Fruit fly (Drosophila melanogaster): Measurements from ENCODE around the gene CG6282.

CG6282 gene

dm6 chr3L:8584086-8584485 lies 20.4 kb upstream of the CG6282 start (continued):
- TF ChIP-seq sima (GFP tag; optimal IDR thresholded peaks at IDR 0.05) (no peak), aop (GFP tag; IDR thresholded peaks at IDR 0.05) (no peak), CG2120 (GFP tag; optimal IDR thresholded peaks at IDR 0.05) (peak; percentile 22), zf30C (GFP tag; optimal IDR thresholded peaks at IDR 0.05) (no peak), Nf-YB (GFP tag; optimal IDR thresholded peaks at IDR 0.05) (no peak), tx (GFP tag; optimal IDR thresholded peaks at IDR 0.05) (no peak), Hand (GFP tag; optimal IDR thresholded peaks at IDR 0.05) (peak; percentile 21), Neu2 (GFP tag; optimal IDR thresholded peaks at IDR 0.05; ENCODE audit: borderline replicate concordance) (no peak), CG1233 (GFP tag; optimal IDR thresholded peaks at IDR 0.05) (no peak), Scr (GFP tag; IDR thresholded peaks at IDR 0.05; ENCODE audit: partially characterized antibody) (no peak), tio (GFP tag; optimal IDR thresholded peaks at IDR 0.05) (peak; percentile 45), fu2 (GFP tag; optimal IDR thresholded peaks at IDR 0.05) (no peak), CG8089 (GFP tag; optimal IDR thresholded peaks at IDR 0.05) (no peak), sug (tag; optimal IDR thresholded peaks at IDR 0.05) (no peak), hth (optimal IDR thresholded peaks at IDR 0.05) (no peak), CG9876 (GFP tag; optimal IDR thresholded peaks at IDR 0.05) (no peak), CG15479 (GFP tag; optimal IDR thresholded peaks at IDR 0.05) (no peak), slp2 (GFP tag; optimal IDR thresholded peaks at IDR 0.05) (no peak), her (GFP tag; optimal IDR thresholded peaks at IDR 0.05) (peak; percentile 46), ab (GFP tag; optimal IDR thresholded peaks at IDR 0.05) (no peak), CG1602 (GFP tag; optimal IDR thresholded peaks at IDR 0.05) (no peak), bcd (GFP tag; optimal IDR thresholded peaks at IDR 0.05) (peak; percentile 20), CG3838 (GFP tag; optimal IDR thresholded peaks at IDR 0.05) (no peak), D19B (GFP tag; optimal IDR thresholded peaks at IDR 0.05) (no peak), pita (GFP tag; optimal IDR thresholded peaks at IDR 0.05) (no peak), lab (GFP tag; optimal IDR thresholded peaks at IDR 0.05) (peak; percentile 82), cato (GFP tag; optimal IDR thresholded peaks at IDR 0.05; ENCODE audit: borderline replicate concordance) (no peak), CG17385 (GFP tag; optimal IDR thresholded peaks at IDR 0.05) (no peak), crc (GFP tag; optimal IDR thresholded peaks at IDR 0.05) (no peak), CoRest (tag; optimal IDR thresholded peaks at IDR 0.05) (no peak), E2f2 (GFP tag; IDR thresholded peaks at IDR 0.05) (no peak), otp (GFP tag; IDR thresholded peaks at IDR 0.05) (no peak), Xbp1 (GFP tag; optimal IDR thresholded peaks at IDR 0.05) (no peak), sna (GFP tag; IDR thresholded peaks at IDR 0.05; ENCODE audit: partially characterized antibody) (no peak), ken (GFP tag; IDR thresholded peaks at IDR 0.05) (no peak), gro (GFP tag; optimal IDR thresholded peaks at IDR 0.05) (no peak), gcm (GFP tag; optimal IDR thresholded peaks at IDR 0.05) (no peak), gsb-n (tag; optimal IDR thresholded peaks at IDR 0.05) (no peak), zfh1 (GFP tag; IDR thresholded peaks at IDR 0.05) (no peak), lola (GFP tag; optimal IDR thresholded peaks at IDR 0.05) (no peak), CG10321 (GFP tag; IDR thresholded peaks at IDR 0.05) (no peak), D19A (tag; optimal IDR thresholded peaks at IDR 0.05) (no peak), CG1529 (GFP tag; optimal IDR thresholded peaks at IDR 0.05) (no peak), Antp (GFP tag; optimal IDR thresholded peaks at IDR 0.05) (peak; percentile 16), inv (GFP tag; IDR thresholded peaks at IDR 0.05; ENCODE audit: partially characterized antibody) (no peak), bsh (GFP tag; optimal IDR thresholded peaks at IDR 0.05) (no peak), CG4707 (GFP tag; optimal IDR thresholded peaks at IDR 0.05) (no peak), zfh2 (GFP tag; optimal IDR thresholded peaks at IDR 0.05) (no peak), gem (tag; optimal IDR thresholded peaks at IDR 0.05) (no peak), CG2712 (tag; optimal IDR thresholded peaks at IDR 0.05) (no peak), Lpt (GFP tag; optimal IDR thresholded peaks at IDR 0.05) (no peak), BEAF-32 (GFP tag; optimal IDR thresholded peaks at IDR 0.05) (no peak)

Measured in whole organism, embryonic.